Worm (Caenorhabditis elegans) whole organism, L1 larva: ENCODE results near the gene F07E5.7.

Experiments
- aha-1 ChIP-seq: fragments of 150-350 bp; optimal IDR thresholded peaks from 2 replicates; lab custom pipeline; 2014; ENCODE audit warnings: missing biosample characterization, missing genetic modification characterization
- ama-1 ChIP-seq: fragments of 150-350 bp; optimal IDR thresholded peaks from 2 replicates; lab custom pipeline; 2014
- ceh-8 ChIP-seq: fragments of 200-800 bp; sonication (Bioruptor generic); optimal IDR thresholded peaks from 2 replicates; lab custom pipeline; 2018; ENCODE audit warnings: mild to moderate bottlenecking, missing genetic modification characterization, moderate library complexity, missing compliant biosample characterization
- dsc-1 ChIP-seq: sonication (generic microtip); optimal IDR thresholded peaks from 2 replicates; lab custom pipeline; 2016; ENCODE audit warnings: mild to moderate bottlenecking, missing genetic modification characterization, missing compliant biosample characterization
- efl-1 ChIP-seq, 4 experiments: fragments of 150-350 bp; optimal IDR thresholded peaks in 3 of 4; peaks in 1 of 4; 1 replicate in 1 of 4; 2 replicates in 3 of 4; lab custom pipeline; 2014; ENCODE audit warnings: missing biosample characterization in 2 of 4, missing genetic modification characterization in 2 of 4, missing genetic modification reagents in 2 of 4
- fkh-8 ChIP-seq: sonication (generic microtip); optimal IDR thresholded peaks from 2 replicates; lab custom pipeline; 2016; ENCODE audit warnings: mild to moderate bottlenecking, missing genetic modification characterization, missing compliant biosample characterization
- mdl-1 ChIP-seq, 2 experiments: fragments of 150-350 bp; optimal IDR thresholded peaks; 2 replicates each; lab custom pipeline; 2014 to 2017; ENCODE audit warnings: missing biosample characterization in 2 of 2, missing genetic modification characterization in 2 of 2, inconsistent platforms in 1 of 2
- mep-1 ChIP-seq: fragments of 150-350 bp; optimal IDR thresholded peaks from 2 replicates; lab custom pipeline; 2014; ENCODE audit warnings: missing biosample characterization, missing genetic modification characterization
- nhr-76 ChIP-seq: sonication (generic microtip); optimal IDR thresholded peaks from 2 replicates; lab custom pipeline; 2017; ENCODE audit warnings: missing biosample characterization, missing genetic modification characterization
- zag-1 ChIP-seq: fragments of 150-350 bp; optimal IDR thresholded peaks from 2 replicates; lab custom pipeline; 2014; ENCODE audit warnings: missing biosample characterization, missing genetic modification characterization

ce11 chrII:2039288-2039687, 32.0 kb downstream of the F07E5.7 start, which contains the start of gene bath-19:
- TF ChIP-seq mep-1 (tag; lab: Kevin White, UChicago), result no peak
- TF ChIP-seq efl-1 (optimal IDR thresholded peaks at IDR 0.05; lab: Kevin White, UChicago), result no peak
- TF ChIP-seq efl-1 (GFP tag; optimal IDR thresholded peaks at IDR 0.05 in 1 of 2; lab: Kevin White, UChicago), result no peak
- TF ChIP-seq fkh-8 (tag; lab: Kevin White, UChicago), result no peak
- TF ChIP-seq zag-1 (tag; lab: Kevin White, UChicago), result no peak
- no peak for TF ChIP-seq aha-1
- no peak for TF ChIP-seq dsc-1
- no peak for TF ChIP-seq nhr-76 (tag; lab: Kevin White, UChicago)
- TF ChIP-seq ceh-8, result no peak
- TF ChIP-seq mdl-1 (tag; optimal IDR thresholded peaks at IDR 0.05; lab: Kevin White, UChicago), result no peak
- no peak for TF ChIP-seq ama-1 (lab: Kevin White, UChicago)
